Worm (Caenorhabditis elegans) whole organism, young adult: ENCODE data around the gene athp-1.

Experiments
- B0019.2 ChIP-seq: fragments of 200-800 bp; sonication (Bioruptor generic); conservative IDR thresholded peaks from 2 replicates; pipeline ENCODE4 v1.3.6; 2022; ENCODE audit warnings: missing genetic modification reagents, missing genetic modification characterization, missing compliant biosample characterization
- C17E4.6 ChIP-seq: fragments of 200-800 bp; sonication (Bioruptor generic); IDR thresholded peaks from 2 replicates; pipeline ENCODE4 v1.3.6; 2022; ENCODE audit warnings: missing genetic modification reagents, missing genetic modification characterization, missing compliant biosample characterization
- F10E7.11 ChIP-seq: sonication (generic microtip); optimal IDR thresholded peaks from 2 replicates; lab custom pipeline; 2017; ENCODE audit warnings: mild to moderate bottlenecking, missing genetic modification characterization, moderate library complexity, missing compliant biosample characterization
- F23B12.7 ChIP-seq: sonication (generic microtip); optimal IDR thresholded peaks from 2 replicates; lab custom pipeline; 2017; ENCODE audit warnings: missing genetic modification characterization, mild to moderate bottlenecking, missing compliant biosample characterization, antibody characterized with exemption, moderate library complexity; ENCODE audit not compliant: insufficient read depth
- F33H1.4 ChIP-seq: fragments of 200-800 bp; sonication (Bioruptor generic); IDR thresholded peaks from 2 replicates; pipeline ENCODE4 v1.3.6; 2022; ENCODE audit warnings: missing genetic modification reagents, missing genetic modification characterization, missing compliant biosample characterization
- F55B11.4 ChIP-seq: sonication (generic microtip); optimal IDR thresholded peaks from 2 replicates; lab custom pipeline; 2016; ENCODE audit warnings: missing compliant biosample characterization, missing genetic modification characterization, borderline replicate concordance; ENCODE audit not compliant: insufficient read depth
- K11D2.4 ChIP-seq: fragments of 200-800 bp; sonication (Bioruptor generic); IDR thresholded peaks from 2 replicates; pipeline ENCODE4 v1.3.6; 2022; ENCODE audit warnings: missing genetic modification reagents, missing genetic modification characterization, missing compliant biosample characterization
- Y67H2A.10 ChIP-seq: fragments of 200-800 bp; sonication (Bioruptor generic); conservative IDR thresholded peaks from 2 replicates; pipeline ENCODE4 v1.3.6; 2022; ENCODE audit warnings: missing genetic modification reagents, missing genetic modification characterization, missing compliant biosample characterization
- Y95B8A.8 ChIP-seq: fragments of 200-800 bp; sonication (Bioruptor generic); IDR thresholded peaks from 2 replicates; pipeline ENCODE4 v1.3.6; 2022; ENCODE audit warnings: missing genetic modification reagents, missing genetic modification characterization, missing compliant biosample characterization
- attf-5 ChIP-seq: fragments of 200-800 bp; sonication (Bioruptor generic); optimal IDR thresholded peaks from 2 replicates; lab custom pipeline; 2018; ENCODE audit warnings: mild to moderate bottlenecking, missing genetic modification characterization, missing compliant biosample characterization
- attf-6 ChIP-seq: fragments of 200-800 bp; sonication (Bioruptor generic); IDR thresholded peaks from 2 replicates; pipeline ENCODE4 v1.3.6; 2022; ENCODE audit warnings: missing genetic modification reagents, missing genetic modification characterization, missing compliant biosample characterization
- bed-2 ChIP-seq: fragments of 200-800 bp; sonication (Bioruptor generic); IDR thresholded peaks from 2 replicates; pipeline ENCODE4 v1.3.6; 2022; ENCODE audit warnings: missing genetic modification reagents, missing genetic modification characterization, missing compliant biosample characterization
- ccch-3 ChIP-seq: fragments of 200-800 bp; sonication (Bioruptor generic); optimal IDR thresholded peaks from 2 replicates; lab custom pipeline; 2018; ENCODE audit warnings: mild to moderate bottlenecking, missing genetic modification characterization, missing compliant biosample characterization
- cebp-1 ChIP-seq, 2 experiments: fragments of 200-800 bp in 1 of 2; sonication (Bioruptor generic) in 1 of 2; sonication (generic microtip) in 1 of 2; IDR thresholded peaks in 1 of 2; optimal IDR thresholded peaks in 1 of 2; 2 replicates each; pipeline versions ENCODE4 v1.3.6 to Lab custom; 2017 to 2022; ENCODE audit warnings: missing compliant biosample characterization in 2 of 2, missing genetic modification characterization in 2 of 2, mild to moderate bottlenecking in 1 of 2, missing genetic modification reagents in 1 of 2, moderate library complexity in 1 of 2
- dpff-1 ChIP-seq: sonication (generic microtip); optimal IDR thresholded peaks from 2 replicates; lab custom pipeline; 2017; ENCODE audit warnings: mild to moderate bottlenecking, missing genetic modification characterization, missing compliant biosample characterization
- efl-1 ChIP-seq: fragments of 150-350 bp; optimal IDR thresholded peaks from 2 replicates; lab custom pipeline; 2014; ENCODE audit warnings: missing biosample characterization, missing genetic modification reagents, missing genetic modification characterization
- him-1 ChIP-seq: sonication (generic microtip); optimal IDR thresholded peaks from 2 replicates; lab custom pipeline; 2016; ENCODE audit warnings: missing genotype, missing genetic modification reagents, missing genetic modification characterization, missing compliant biosample characterization
- hmg-1.2 ChIP-seq: fragments of 200-800 bp; sonication (Bioruptor generic); IDR thresholded peaks from 2 replicates; pipeline ENCODE4 v1.3.6; 2022; ENCODE audit warnings: missing genetic modification reagents, missing genetic modification characterization, missing compliant biosample characterization
- hsf-1 ChIP-seq: fragments of 200-800 bp; sonication (Bioruptor generic); IDR thresholded peaks from 2 replicates; pipeline ENCODE4 v1.3.6; 2022; ENCODE audit warnings: missing genetic modification reagents, missing genetic modification characterization, missing compliant biosample characterization
- lag-1 ChIP-seq: fragments of 200-800 bp; sonication (Bioruptor generic); IDR thresholded peaks from 2 replicates; pipeline ENCODE4 v1.3.6; 2022; ENCODE audit warnings: missing genetic modification reagents, missing genetic modification characterization, missing compliant biosample characterization
- let-607 ChIP-seq, 2 experiments: fragments of 200-800 bp in 1 of 2; sonication (Bioruptor generic) in 1 of 2; sonication (generic microtip) in 1 of 2; optimal IDR thresholded peaks; 2 replicates each; lab custom pipeline; 2016 to 2018; ENCODE audit warnings: mild to moderate bottlenecking in 2 of 2, missing compliant biosample characterization in 2 of 2, missing genetic modification characterization in 2 of 2, moderate library complexity in 2 of 2, missing genotype in 1 of 2
- lin-26 ChIP-seq: fragments of 200-800 bp; sonication (Bioruptor generic); IDR thresholded peaks from 2 replicates; pipeline ENCODE4 v1.3.6; 2022; ENCODE audit warnings: missing genetic modification reagents, missing genetic modification characterization, missing compliant biosample characterization
- lin-54 ChIP-seq: fragments of 200-800 bp; sonication (Bioruptor generic); optimal IDR thresholded peaks from 2 replicates; lab custom pipeline; 2018; ENCODE audit warnings: mild to moderate bottlenecking, missing genetic modification characterization, missing compliant biosample characterization
- lir-1 ChIP-seq: fragments of 200-800 bp; sonication (Bioruptor generic); conservative IDR thresholded peaks from 2 replicates; pipeline ENCODE4 v1.3.6; 2022; ENCODE audit warnings: missing genetic modification reagents, missing genetic modification characterization, missing compliant biosample characterization
- lsl-1 ChIP-seq: fragments of 200-800 bp; sonication (Bioruptor generic); optimal IDR thresholded peaks from 2 replicates; lab custom pipeline; 2018; ENCODE audit warnings: mild to moderate bottlenecking, missing genetic modification characterization, moderate library complexity, missing compliant biosample characterization
- madf-10 ChIP-seq: sonication (generic microtip); optimal IDR thresholded peaks from 2 replicates; lab custom pipeline; 2016; ENCODE audit warnings: mild to moderate bottlenecking, missing genetic modification characterization, missing compliant biosample characterization
- madf-6 ChIP-seq: fragments of 200-800 bp; sonication (Bioruptor generic); IDR thresholded peaks from 2 replicates; pipeline ENCODE4 v1.3.6; 2022; ENCODE audit warnings: missing genetic modification reagents, missing genetic modification characterization, missing compliant biosample characterization
- madf-8 ChIP-seq: fragments of 200-800 bp; sonication (Bioruptor generic); conservative IDR thresholded peaks from 2 replicates; pipeline ENCODE4 v1.3.6; 2022; ENCODE audit warnings: missing genetic modification reagents, missing genetic modification characterization, missing compliant biosample characterization
- mcd-1 ChIP-seq: fragments of 200-800 bp; sonication (Bioruptor generic); IDR thresholded peaks from 2 replicates; pipeline ENCODE4 v1.3.6; 2022; ENCODE audit warnings: missing genetic modification reagents, missing genetic modification characterization, missing compliant biosample characterization
- rec-8 ChIP-seq, 2 experiments: sonication (generic microtip); optimal IDR thresholded peaks; 2 replicates each; lab custom pipeline; 2016; ENCODE audit warnings: mild to moderate bottlenecking in 2 of 2, missing genetic modification characterization in 2 of 2, missing genetic modification reagents in 2 of 2, missing genotype in 2 of 2, missing biosample characterization in 1 of 2, missing compliant biosample characterization in 1 of 2, moderate library complexity in 1 of 2
- rpc-1 ChIP-seq, 2 experiments: fragments of 150-350 bp in 1 of 2; sonication (generic microtip) in 1 of 2; optimal IDR thresholded peaks; 2 replicates each; lab custom pipeline; 2014 to 2018; ENCODE audit warnings: missing biosample characterization in 1 of 2, missing genetic modification characterization in 1 of 2, missing genetic modification reagents in 1 of 2, missing genotype in 1 of 2
- sea-2 ChIP-seq: fragments of 200-800 bp; sonication (Bioruptor generic); IDR thresholded peaks from 2 replicates; pipeline ENCODE4 v1.3.6; 2022; ENCODE audit warnings: missing genetic modification characterization, missing compliant biosample characterization
- snpc-1.3 ChIP-seq: sonication (generic microtip); optimal IDR thresholded peaks from 2 replicates; lab custom pipeline; 2017; ENCODE audit warnings: missing genetic modification characterization, mild to moderate bottlenecking, missing compliant biosample characterization, antibody characterized with exemption, moderate library complexity, missing genotype, missing genetic modification reagents; ENCODE audit not compliant: insufficient read depth
- snpc-4 ChIP-seq, 5 experiments: fragments of 150-350 bp in 1 of 5; sonication (generic microtip) in 4 of 5; optimal IDR thresholded peaks; 2 replicates each; lab custom pipeline; 2014 to 2018; ENCODE audit warnings: missing genetic modification characterization in 5 of 5, missing biosample characterization in 3 of 5, antibody characterized with exemption in 2 of 5, mild to moderate bottlenecking in 2 of 5, missing compliant biosample characterization in 2 of 5, missing genotype in 2 of 5, moderate library complexity in 2 of 5, missing genetic modification reagents in 1 of 5
- sptf-2 ChIP-seq: fragments of 200-800 bp; sonication (Bioruptor generic); optimal IDR thresholded peaks from 2 replicates; lab custom pipeline; 2018; ENCODE audit warnings: mild to moderate bottlenecking, missing genetic modification characterization, missing compliant biosample characterization

athp-1 gene

DNA sequence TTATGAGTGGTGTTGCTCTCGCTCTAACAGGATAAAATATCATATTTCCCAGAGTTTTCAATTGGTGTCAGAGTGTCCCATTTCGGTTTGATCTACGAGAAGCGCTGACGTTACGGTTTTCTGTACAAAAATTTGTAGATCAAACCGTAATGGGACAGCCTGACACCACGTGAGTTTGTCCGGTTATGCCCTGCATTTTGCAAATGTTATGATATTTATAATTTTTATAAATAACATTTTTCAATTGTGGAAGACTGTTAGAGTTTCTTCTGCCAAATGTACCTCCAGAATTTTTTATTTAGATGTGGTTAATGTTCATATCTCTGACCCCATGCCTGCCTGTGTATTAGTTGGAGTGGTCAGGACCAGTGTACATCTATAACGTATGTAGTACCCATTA, 12.7 kb downstream of the athp-1 start, which contains the start of gene fbxb-87:
fbxb-87 (plus strand) TSS at position 301 of the 400 bp plus-strand sequence.
- TF ChIP-seq Y95B8A.8 (GFP tag; lab: Robert Waterston, UW) (no peak), bed-2 (GFP tag; lab: Robert Waterston, UW) (no peak), lin-54 (GFP tag; lab: Kevin White, UChicago) (no peak), lag-1 (GFP tag; lab: Robert Waterston, UW) (no peak), Y67H2A.10 (GFP tag; lab: Robert Waterston, UW) (no peak), lir-1 (no peak), ccch-3 (GFP tag; lab: Kevin White, UChicago) (no peak), let-607 (tag; optimal IDR thresholded peaks at IDR 0.05; lab: Kevin White, UChicago) (no peak), snpc-1.3 (tag; lab: Kevin White, UChicago) (no peak), madf-10 (no peak), dpff-1 (tag; lab: Kevin White, UChicago) (no peak), madf-8 (GFP tag; lab: Robert Waterston, UW) (no peak), sptf-2 (GFP tag; lab: Kevin White, UChicago) (no peak), B0019.2 (GFP tag; lab: Robert Waterston, UW) (no peak), cebp-1 (GFP tag; IDR thresholded peaks at IDR 0.05; lab: Robert Waterston, UW) (no peak), cebp-1 (tag; optimal IDR thresholded peaks at IDR 0.05; lab: Kevin White, UChicago) (no peak), attf-6 (GFP tag; lab: Robert Waterston, UW) (no peak), F55B11.4 (no peak), K11D2.4 (GFP tag; lab: Robert Waterston, UW) (no peak), hsf-1 (no peak)

DNA sequence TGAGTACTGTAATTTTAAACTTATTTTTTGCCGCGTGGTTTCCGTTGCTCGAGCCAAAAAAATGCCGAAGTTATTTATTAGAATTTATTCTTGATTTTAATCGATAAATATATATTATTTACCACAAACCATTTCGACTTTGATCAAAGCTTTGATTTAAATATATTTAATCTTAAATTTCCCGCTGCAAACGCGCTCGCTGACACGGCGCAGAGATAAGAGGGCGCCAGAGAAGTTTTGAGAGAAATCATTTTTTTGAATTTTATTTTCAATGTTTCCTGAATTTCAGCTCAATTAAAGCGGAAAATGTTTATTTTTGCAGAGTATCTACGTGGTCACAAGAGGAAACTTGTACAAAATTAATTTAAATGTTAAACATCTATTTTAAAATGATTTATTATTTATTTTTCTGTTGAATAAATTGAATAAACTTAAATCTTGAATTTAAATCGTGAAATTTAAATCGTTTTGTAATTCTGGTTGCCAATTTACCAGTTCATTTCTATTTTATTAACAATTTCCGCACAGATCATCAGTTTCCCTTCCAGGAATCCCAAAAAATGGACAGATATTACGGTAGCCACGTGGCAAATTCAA, 14.3 kb downstream of the athp-1 start, which contains the start of gene com-1:
com-1 (plus strand) TSS at position 547 of the 597 bp plus-strand sequence.
- TF ChIP-seq F10E7.11 (no peak), efl-1 (GFP tag; lab: Kevin White, UChicago) (peak; percentile 11), rpc-1 (optimal IDR thresholded peaks at IDR 0.05; lab: Kevin White, UChicago) (no peak), rpc-1 (tag; optimal IDR thresholded peaks at IDR 0.05; lab: Kevin White, UChicago) (no peak), hmg-1.2 (GFP tag; lab: Robert Waterston, UW) (peak; percentile 94), lir-1 (no peak), dpff-1 (tag; lab: Kevin White, UChicago) (no peak), lin-26 (GFP tag; lab: Robert Waterston, UW) (no peak), F23B12.7 (tag; lab: Kevin White, UChicago) (peak; percentile 29), lsl-1 (GFP tag; lab: Kevin White, UChicago) (peak; percentile 63), mcd-1 (peak; percentile 86), snpc-1.3 (tag; lab: Kevin White, UChicago) (peak; percentile 25), rec-8 (tag; optimal IDR thresholded peaks at IDR 0.05; lab: Kevin White, UChicago) (no peak), attf-5 (peak; percentile 46), K11D2.4 (GFP tag; lab: Robert Waterston, UW) (no peak), snpc-4 (GFP tag; optimal IDR thresholded peaks at IDR 0.05; lab: Kevin White, UChicago) (no peak), snpc-4 (tag; optimal IDR thresholded peaks at IDR 0.05; lab: Kevin White, UChicago) (peak in 1 of 4 experiments; percentile 1), C17E4.6 (GFP tag; lab: Robert Waterston, UW) (no peak), sea-2 (GFP tag; lab: Robert Waterston, UW) (no peak), madf-6 (GFP tag; lab: Robert Waterston, UW) (peak; percentile 46; the same call in 1 of the 2 replicates), him-1 (no peak), lin-54 (GFP tag; lab: Kevin White, UChicago) (peak; percentile 47), F33H1.4 (GFP tag; lab: Robert Waterston, UW) (0 out of 2 replicates have a peak, but pooled peaks have one; percentile 13)
